Fruit fly (Drosophila melanogaster) whole organism, prepupa: Measurements from ENCODE around the gene CG33514.

Source experiments
- Blimp-1 ChIP-seq: fragments of 200-800 bp; sonication (Bioruptor generic); optimal IDR thresholded peaks from 3 replicates; lab custom pipeline; 2017; ENCODE audit warnings: missing biosample characterization, missing genetic modification characterization, mild to moderate bottlenecking, moderate library complexity, missing genetic modification reagents
- CG10631 ChIP-seq: fragments of 200-800 bp; sonication (Bioruptor generic); optimal IDR thresholded peaks from 2 replicates; lab custom pipeline; 2016; ENCODE audit warnings: missing biosample characterization, missing genetic modification characterization
- CG10669 ChIP-seq: fragments of 200-800 bp; sonication (Bioruptor generic); optimal IDR thresholded peaks from 3 replicates; lab custom pipeline; 2018; ENCODE audit warnings: missing biosample characterization, mild to moderate bottlenecking, missing genetic modification characterization, moderate library complexity
- CG11294 ChIP-seq: fragments of 200-800 bp; sonication (Bioruptor generic); IDR thresholded peaks from 2 replicates; pipeline ENCODE4 v1.3.6; 2022; ENCODE audit warnings: missing biosample characterization, missing genetic modification characterization
- CG11762 ChIP-seq: fragments of 200-800 bp; sonication (Bioruptor generic); optimal IDR thresholded peaks from 3 replicates; lab custom pipeline; 2016; ENCODE audit warnings: missing biosample characterization, missing genetic modification characterization; ENCODE audit not compliant: insufficient read depth
- CG11902 ChIP-seq: fragments of 200-800 bp; sonication (Bioruptor generic); optimal IDR thresholded peaks from 3 replicates; lab custom pipeline; 2016; ENCODE audit warnings: missing biosample characterization, missing genetic modification characterization
- CG15336 ChIP-seq: fragments of 200-800 bp; sonication (Bioruptor generic); IDR thresholded peaks from 2 replicates; pipeline ENCODE4 v1.3.6; 2022; ENCODE audit warnings: missing biosample characterization, missing genetic modification characterization
- CG1621 ChIP-seq: fragments of 200-800 bp; sonication (Bioruptor generic); optimal IDR thresholded peaks from 3 replicates; lab custom pipeline; 2018; ENCODE audit warnings: missing biosample characterization, mild to moderate bottlenecking, missing genetic modification characterization
- CG16779 ChIP-seq: fragments of 200-800 bp; sonication (Bioruptor generic); optimal IDR thresholded peaks from 3 replicates; lab custom pipeline; 2017; ENCODE audit warnings: missing biosample characterization, mild to moderate bottlenecking, missing genetic modification characterization
- CG3032 ChIP-seq: fragments of 200-800 bp; optimal IDR thresholded peaks from 2 replicates; lab custom pipeline; 2019; ENCODE audit warnings: missing biosample characterization, mild to moderate bottlenecking, missing genetic modification characterization, moderate library complexity
- CG32006 ChIP-seq: fragments of 200-800 bp; sonication (Bioruptor generic); optimal IDR thresholded peaks from 3 replicates; lab custom pipeline; 2017; ENCODE audit warnings: missing biosample characterization, mild to moderate bottlenecking, missing genetic modification characterization
- CG3919 ChIP-seq: fragments of 200-800 bp; sonication (Bioruptor generic); optimal IDR thresholded peaks from 3 replicates; lab custom pipeline; 2016; ENCODE audit warnings: missing biosample characterization, missing genetic modification characterization
- CG6163 ChIP-seq: fragments of 200-800 bp; sonication (Bioruptor generic); IDR thresholded peaks from 3 replicates; pipeline ENCODE4 v1.3.6; 2022; ENCODE audit warnings: missing biosample characterization, missing genetic modification characterization
- CG6276 ChIP-seq: fragments of 200-800 bp; sonication (Bioruptor generic); optimal IDR thresholded peaks from 2 replicates; lab custom pipeline; 2017; ENCODE audit warnings: missing biosample characterization, mild to moderate bottlenecking, missing genetic modification characterization
- CG6792 ChIP-seq: fragments of 200-800 bp; sonication (Bioruptor generic); optimal IDR thresholded peaks from 3 replicates; lab custom pipeline; 2016; ENCODE audit warnings: missing biosample characterization, missing genetic modification characterization
- CG6808 ChIP-seq: fragments of 200-800 bp; sonication (Bioruptor generic); optimal IDR thresholded peaks from 3 replicates; lab custom pipeline; 2017; ENCODE audit warnings: missing biosample characterization, missing genetic modification characterization, mild to moderate bottlenecking, moderate library complexity, missing genetic modification reagents
- CG6854 ChIP-seq: fragments of 200-800 bp; sonication (Bioruptor generic); optimal IDR thresholded peaks from 2 replicates; lab custom pipeline; 2017; ENCODE audit warnings: missing biosample characterization, mild to moderate bottlenecking, missing genetic modification characterization
- CG7368 ChIP-seq: fragments of 200-800 bp; sonication (Bioruptor generic); optimal IDR thresholded peaks from 3 replicates; lab custom pipeline; 2016; ENCODE audit warnings: missing biosample characterization, missing genetic modification characterization
- CG8119 ChIP-seq: fragments of 200-800 bp; sonication (Bioruptor generic); IDR thresholded peaks from 3 replicates; pipeline ENCODE4 v1.3.6; 2022; ENCODE audit warnings: missing biosample characterization, missing genetic modification characterization
- CG8632 ChIP-seq: fragments of 200-800 bp; sonication (Bioruptor generic); optimal IDR thresholded peaks from 3 replicates; lab custom pipeline; 2016; ENCODE audit warnings: missing biosample characterization, missing genetic modification characterization
- Eip75B ChIP-seq: fragments of 200-800 bp; sonication (Bioruptor generic); optimal IDR thresholded peaks from 3 replicates; lab custom pipeline; 2016; ENCODE audit warnings: missing biosample characterization, missing genetic modification characterization
- Eip93F ChIP-seq: fragments of 200-800 bp; sonication (Bioruptor generic); optimal IDR thresholded peaks from 2 replicates; lab custom pipeline; 2016; ENCODE audit warnings: missing biosample characterization, mild to moderate bottlenecking, missing genetic modification characterization
- Ets21C ChIP-seq: fragments of 200-800 bp; sonication (Bioruptor generic); optimal IDR thresholded peaks from 3 replicates; lab custom pipeline; 2016; ENCODE audit warnings: missing biosample characterization, missing genetic modification characterization
- Ets96B ChIP-seq: fragments of 200-800 bp; optimal IDR thresholded peaks from 2 replicates; lab custom pipeline; 2019; ENCODE audit warnings: missing biosample characterization, mild to moderate bottlenecking, missing genetic modification characterization, moderate library complexity
- Gug ChIP-seq: fragments of 200-800 bp; sonication (Bioruptor generic); IDR thresholded peaks from 2 replicates; pipeline ENCODE4 v1.3.6; 2022; ENCODE audit warnings: missing biosample characterization, missing genetic modification characterization
- Hr39 ChIP-seq: fragments of 200-800 bp; sonication (Bioruptor generic); optimal IDR thresholded peaks from 2 replicates; lab custom pipeline; 2016; ENCODE audit warnings: missing biosample characterization, missing genetic modification characterization
- Lpt ChIP-seq: fragments of 200-800 bp; sonication (Bioruptor generic); optimal IDR thresholded peaks from 3 replicates; lab custom pipeline; 2016; ENCODE audit warnings: missing biosample characterization, missing genetic modification characterization
- Met ChIP-seq: fragments of 200-800 bp; sonication (Bioruptor generic); optimal IDR thresholded peaks from 3 replicates; lab custom pipeline; 2016; ENCODE audit warnings: missing biosample characterization, missing genetic modification characterization
- OdsH ChIP-seq: fragments of 200-800 bp; sonication (Bioruptor generic); optimal IDR thresholded peaks from 3 replicates; lab custom pipeline; 2016; ENCODE audit warnings: missing biosample characterization, missing genetic modification characterization
- Smox ChIP-seq: fragments of 200-800 bp; sonication (Bioruptor generic); optimal IDR thresholded peaks from 3 replicates; lab custom pipeline; 2016; ENCODE audit warnings: missing biosample characterization, missing genetic modification characterization
- Sox102F ChIP-seq: fragments of 200-800 bp; sonication (Bioruptor generic); optimal IDR thresholded peaks from 2 replicates; lab custom pipeline; 2016; ENCODE audit warnings: missing biosample characterization, mild to moderate bottlenecking, missing genetic modification characterization
- Sox15 ChIP-seq: fragments of 200-800 bp; sonication (Bioruptor generic); optimal IDR thresholded peaks from 3 replicates; lab custom pipeline; 2016; ENCODE audit warnings: missing biosample characterization, missing genetic modification characterization
- achi ChIP-seq: fragments of 200-800 bp; sonication (Bioruptor generic); optimal IDR thresholded peaks from 3 replicates; lab custom pipeline; 2016; ENCODE audit warnings: missing biosample characterization, missing genetic modification characterization
- acj6 ChIP-seq: fragments of 200-800 bp; sonication (Bioruptor generic); optimal IDR thresholded peaks from 3 replicates; lab custom pipeline; 2016; ENCODE audit warnings: missing biosample characterization, missing genetic modification characterization
- cyc ChIP-seq: fragments of 200-800 bp; sonication (Bioruptor generic); optimal IDR thresholded peaks from 3 replicates; lab custom pipeline; 2016; ENCODE audit warnings: missing biosample characterization, missing genetic modification characterization
- dac ChIP-seq: fragments of 200-800 bp; sonication (Bioruptor generic); optimal IDR thresholded peaks from 2 replicates; lab custom pipeline; 2017; ENCODE audit warnings: missing biosample characterization, mild to moderate bottlenecking, missing genetic modification characterization
- dsx ChIP-seq: fragments of 200-800 bp; optimal IDR thresholded peaks from 3 replicates; lab custom pipeline; 2019; ENCODE audit warnings: missing biosample characterization, mild to moderate bottlenecking, missing genetic modification characterization, moderate library complexity; ENCODE audit not compliant: poor library complexity, severe bottlenecking
- eg ChIP-seq: fragments of 200-800 bp; sonication (Bioruptor generic); IDR thresholded peaks from 3 replicates; pipeline ENCODE4 v1.3.6; 2022; ENCODE audit warnings: missing biosample characterization, missing genetic modification characterization
- esn ChIP-seq: fragments of 200-800 bp; sonication (Bioruptor generic); optimal IDR thresholded peaks from 2 replicates; lab custom pipeline; 2016; ENCODE audit warnings: missing biosample characterization, mild to moderate bottlenecking, missing genetic modification characterization, moderate library complexity
- fd59A ChIP-seq: fragments of 200-800 bp; sonication (Bioruptor generic); optimal IDR thresholded peaks from 2 replicates; lab custom pipeline; 2017; ENCODE audit warnings: missing biosample characterization, mild to moderate bottlenecking, missing genetic modification characterization, missing genetic modification reagents
- fd85E ChIP-seq: fragments of 200-800 bp; sonication (Bioruptor generic); optimal IDR thresholded peaks from 3 replicates; lab custom pipeline; 2016; ENCODE audit warnings: missing biosample characterization, missing genetic modification characterization
- lz ChIP-seq: fragments of 200-800 bp; sonication (Bioruptor generic); optimal IDR thresholded peaks from 3 replicates; lab custom pipeline; 2016; ENCODE audit warnings: missing biosample characterization, missing genetic modification characterization
- net ChIP-seq: fragments of 200-800 bp; sonication (Bioruptor generic); optimal IDR thresholded peaks from 3 replicates; lab custom pipeline; 2016; ENCODE audit warnings: missing biosample characterization, missing genetic modification characterization
- pdm3 ChIP-seq: fragments of 200-800 bp; sonication (Bioruptor generic); optimal IDR thresholded peaks from 3 replicates; lab custom pipeline; 2016; ENCODE audit warnings: missing biosample characterization, missing genetic modification characterization
- salr ChIP-seq, 2 experiments: fragments of 200-800 bp; sonication (Bioruptor generic); optimal IDR thresholded peaks; 3 replicates each; lab custom pipeline; 2016 to 2018; ENCODE audit warnings: missing biosample characterization in 2 of 2, missing genetic modification characterization in 2 of 2, mild to moderate bottlenecking in 1 of 2
- spab ChIP-seq: fragments of 200-800 bp; sonication (Bioruptor generic); optimal IDR thresholded peaks from 2 replicates; lab custom pipeline; 2017; ENCODE audit warnings: missing biosample characterization, mild to moderate bottlenecking, missing genetic modification characterization, missing genetic modification reagents
- ss ChIP-seq, 2 experiments: fragments of 200-800 bp; sonication (Bioruptor generic); optimal IDR thresholded peaks; 2 replicates in 1 of 2; 3 replicates in 1 of 2; lab custom pipeline; 2017 to 2018; ENCODE audit warnings: mild to moderate bottlenecking in 2 of 2, missing biosample characterization in 2 of 2, missing genetic modification characterization in 2 of 2, moderate library complexity in 1 of 2
- svp ChIP-seq: fragments of 200-800 bp; sonication (Bioruptor generic); peaks from one replicate; lab custom pipeline; 2016; ENCODE audit warnings: missing biosample characterization, missing genetic modification characterization
- topi ChIP-seq: fragments of 200-800 bp; sonication (Bioruptor generic); optimal IDR thresholded peaks from 3 replicates; lab custom pipeline; 2016; ENCODE audit warnings: missing biosample characterization, missing genetic modification characterization
- vri ChIP-seq: fragments of 200-800 bp; sonication (Bioruptor generic); optimal IDR thresholded peaks from 3 replicates; lab custom pipeline; 2016; ENCODE audit warnings: missing biosample characterization, mild to moderate bottlenecking, missing genetic modification characterization

Gene CG33514

DNA sequence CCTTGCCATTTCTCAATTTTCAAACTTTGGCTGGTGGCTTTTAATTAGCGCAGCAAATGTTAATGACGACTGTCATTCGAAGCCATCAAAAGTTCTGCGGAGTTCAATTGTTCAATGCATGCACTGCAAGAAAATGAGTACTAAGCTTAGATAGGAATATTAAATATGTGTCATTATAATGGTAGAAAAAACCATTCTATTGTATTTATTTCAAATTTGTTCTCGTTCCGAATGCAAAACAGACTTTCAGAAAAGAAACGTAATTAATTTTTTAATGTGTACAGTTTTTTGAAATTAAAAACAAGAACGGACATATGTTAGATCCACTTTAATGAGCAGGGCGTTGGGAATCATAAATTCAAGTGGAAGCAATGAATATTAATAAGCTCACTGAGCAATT lies 23.9 kb downstream of the CG33514 start (continued):
- no peak for TF ChIP-seq Ets21C (GFP tag; lab: Kevin White, UChicago)
- no peak for TF ChIP-seq OdsH (GFP tag; lab: Kevin White, UChicago)
- TF ChIP-seq lz, result peak; percentile 16
- TF ChIP-seq topi (GFP tag; lab: Kevin White, UChicago), result peak; percentile 54
- no peak for TF ChIP-seq CG11762

DNA sequence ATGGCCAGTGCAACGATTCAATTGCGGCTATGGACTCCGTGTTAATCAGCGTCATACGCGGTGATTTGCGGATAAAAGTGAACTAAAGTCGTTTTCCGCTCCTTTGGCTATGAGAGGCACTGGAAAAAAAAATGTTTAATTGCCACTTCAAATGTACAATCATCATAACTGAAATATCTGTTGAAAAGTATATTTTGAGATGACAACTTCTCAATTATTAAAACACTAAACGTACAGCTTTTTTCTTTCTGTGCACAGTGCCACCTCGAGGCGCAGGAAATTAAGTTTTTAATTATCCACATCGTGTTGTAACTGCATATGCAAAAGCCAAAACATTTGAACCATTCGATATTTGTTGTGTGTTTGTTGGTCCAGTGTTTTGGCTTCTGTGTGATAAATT lies 27.6 kb downstream of the CG33514 start:
- no peak for TF ChIP-seq acj6 (GFP tag; lab: Kevin White, UChicago)
- no peak for TF ChIP-seq dsx (GFP tag; lab: Kevin White, UChicago)
- TF ChIP-seq CG11902, result no peak
- TF ChIP-seq Ets21C (GFP tag; lab: Kevin White, UChicago), result no peak
- TF ChIP-seq CG6792 (GFP tag; lab: Kevin White, UChicago), result no peak
- TF ChIP-seq cyc (GFP tag; lab: Kevin White, UChicago), result no peak
- no peak for TF ChIP-seq ss (GFP tag; optimal IDR thresholded peaks at IDR 0.05; lab: Kevin White, UChicago)
- TF ChIP-seq CG6808 (GFP tag; lab: Kevin White, UChicago), result no peak
- peak; percentile 18 for TF ChIP-seq net (GFP tag; lab: Kevin White, UChicago)
- TF ChIP-seq OdsH (GFP tag; lab: Kevin White, UChicago), result peak; percentile 6
- TF ChIP-seq spab (GFP tag; lab: Kevin White, UChicago), result no peak
- no peak for TF ChIP-seq vri (GFP tag; lab: Kevin White, UChicago)
- TF ChIP-seq CG7368 (GFP tag; lab: Kevin White, UChicago), result no peak
- TF ChIP-seq Blimp-1 (GFP tag; lab: Kevin White, UChicago), result no peak
- peak; percentile 37 for TF ChIP-seq dac
- TF ChIP-seq CG15336 (GFP tag; lab: Robert Waterston, UW), result peak; percentile 80
- peak; percentile 23 for TF ChIP-seq achi
- no peak for TF ChIP-seq CG8632
- TF ChIP-seq CG6163, result peak; percentile 73
- TF ChIP-seq Gug (GFP tag; lab: Robert Waterston, UW), result peak; percentile 65; the same call in 1 of the 2 replicates
- TF ChIP-seq CG1621 (tag; lab: Kevin White, UChicago), result no peak
- no peak for TF ChIP-seq fd59A (GFP tag; lab: Kevin White, UChicago)
- TF ChIP-seq Eip75B (GFP tag; lab: Kevin White, UChicago), result no peak
- TF ChIP-seq CG16779 (tag; lab: Kevin White, UChicago), result no peak
- TF ChIP-seq salr (GFP tag; optimal IDR thresholded peaks at IDR 0.05; lab: Kevin White, UChicago), result no peak
- no peak for TF ChIP-seq CG10669
- TF ChIP-seq fd85E (GFP tag; lab: Kevin White, UChicago), result no peak
- TF ChIP-seq CG11294 (GFP tag; lab: Robert Waterston, UW), result peak; percentile 63; the same call in 1 of the 2 replicates
- TF ChIP-seq Sox15, result no peak
- no peak for TF ChIP-seq Met (GFP tag; lab: Kevin White, UChicago)
- TF ChIP-seq lz, result no peak
- no peak for TF ChIP-seq Smox (GFP tag; lab: Kevin White, UChicago)
- peak; percentile 60 for TF ChIP-seq CG32006 (GFP tag; lab: Kevin White, UChicago)
- TF ChIP-seq CG6276 (GFP tag; lab: Kevin White, UChicago), result peak; percentile 78
- TF ChIP-seq CG11762, result peak; percentile 1
- peak; percentile 89 for TF ChIP-seq eg (GFP tag; lab: Robert Waterston, UW)
- TF ChIP-seq Hr39 (GFP tag; lab: Kevin White, UChicago), result no peak
- TF ChIP-seq Sox102F (GFP tag; lab: Kevin White, UChicago), result no peak
- TF ChIP-seq CG10631 (GFP tag; lab: Kevin White, UChicago), result no peak
- TF ChIP-seq Lpt (GFP tag; lab: Kevin White, UChicago), result no peak
- no peak for TF ChIP-seq CG6854 (GFP tag; lab: Kevin White, UChicago)
- peak; percentile 48 for TF ChIP-seq pdm3 (GFP tag; lab: Kevin White, UChicago)
- peak; percentile 34 for TF ChIP-seq CG3919 (GFP tag; lab: Kevin White, UChicago)
- no peak for TF ChIP-seq Eip93F
- no peak for TF ChIP-seq esn (GFP tag; lab: Kevin White, UChicago)
- TF ChIP-seq Ets96B (tag; lab: Kevin White, UChicago), result no peak
- TF ChIP-seq CG8119, result peak; percentile 68
- TF ChIP-seq svp (GFP tag; lab: Kevin White, UChicago), result no peak
- no peak for TF ChIP-seq CG3032
